Worm (Caenorhabditis elegans) whole organism, L3 larva: ENCODE results near the gene sre-6.

Experiments used
- R02D3.7 ChIP-seq: fragments of 150-350 bp; optimal IDR thresholded peaks from 2 replicates; lab custom pipeline; 2014; ENCODE audit warnings: missing biosample characterization, missing genetic modification characterization
- aly-2 ChIP-seq: fragments of 150-350 bp; optimal IDR thresholded peaks from 2 replicates; lab custom pipeline; 2014; ENCODE audit warnings: missing biosample characterization, missing genetic modification characterization
- ama-1 ChIP-seq: fragments of 150-350 bp; optimal IDR thresholded peaks from 2 replicates; lab custom pipeline; 2018
- ceh-16 ChIP-seq: sonication (generic microtip); optimal IDR thresholded peaks from 2 replicates; lab custom pipeline; 2017; ENCODE audit warnings: missing biosample characterization, missing genetic modification characterization
- ceh-28 ChIP-seq: fragments of 150-350 bp; optimal IDR thresholded peaks from 2 replicates; lab custom pipeline; 2014; ENCODE audit warnings: missing biosample characterization, missing genetic modification reagents, missing genetic modification characterization
- ceh-82 ChIP-seq: fragments of 150-350 bp; optimal IDR thresholded peaks from 2 replicates; lab custom pipeline; 2014; ENCODE audit warnings: missing biosample characterization, missing genetic modification characterization
- ceh-9 ChIP-seq: sonication (generic microtip); optimal IDR thresholded peaks from 2 replicates; lab custom pipeline; 2018; ENCODE audit warnings: missing biosample characterization, missing genetic modification characterization
- daf-12 ChIP-seq: fragments of 150-350 bp; optimal IDR thresholded peaks from 2 replicates; lab custom pipeline; 2014; ENCODE audit warnings: missing biosample characterization, missing genetic modification reagents, missing genetic modification characterization
- egl-27 ChIP-seq: sonication (generic microtip); optimal IDR thresholded peaks from 4 replicates; lab custom pipeline; 2017; ENCODE audit warnings: missing biosample characterization, missing genetic modification reagents, missing genetic modification characterization
- egl-5 ChIP-seq: fragments of 150-350 bp; optimal IDR thresholded peaks from 2 replicates; lab custom pipeline; 2017; ENCODE audit warnings: missing biosample characterization, missing genetic modification reagents, missing genetic modification characterization, inconsistent platforms
- elt-1 ChIP-seq: fragments of 150-350 bp; optimal IDR thresholded peaks from 2 replicates; lab custom pipeline; 2014; ENCODE audit warnings: missing biosample characterization, missing genetic modification characterization
- elt-2 ChIP-seq: sonication (generic microtip); optimal IDR thresholded peaks from 2 replicates; lab custom pipeline; 2016; ENCODE audit warnings: missing genetic modification reagents, mild to moderate bottlenecking, missing genetic modification characterization, missing compliant biosample characterization
- elt-3 ChIP-seq, 3 experiments: fragments of 150-350 bp in 1 of 3; sonication (generic microtip) in 2 of 3; optimal IDR thresholded peaks; 2 replicates in 2 of 3; 4 replicates in 1 of 3; lab custom pipeline; 2014 to 2017; ENCODE audit warnings: missing biosample characterization in 3 of 3, missing genetic modification characterization in 3 of 3
- eor-1 ChIP-seq, 2 experiments: fragments of 150-350 bp; optimal IDR thresholded peaks; 2 replicates each; lab custom pipeline; 2014 to 2018; ENCODE audit warnings: missing biosample characterization in 2 of 2, missing genetic modification characterization in 2 of 2
- fkh-10 ChIP-seq: sonication (generic microtip); optimal IDR thresholded peaks from 2 replicates; lab custom pipeline; 2017; ENCODE audit warnings: missing biosample characterization, missing genetic modification reagents, missing genetic modification characterization
- fkh-2 ChIP-seq: fragments of 150-350 bp; optimal IDR thresholded peaks from 2 replicates; lab custom pipeline; 2014; ENCODE audit warnings: missing biosample characterization, missing genetic modification reagents, missing genetic modification characterization
- fos-1 ChIP-seq: fragments of 150-350 bp; optimal IDR thresholded peaks from 2 replicates; lab custom pipeline; 2014; ENCODE audit warnings: missing biosample characterization, missing genetic modification characterization
- hmg-11 ChIP-seq: sonication (generic microtip); optimal IDR thresholded peaks from 2 replicates; lab custom pipeline; 2016; ENCODE audit warnings: missing genetic modification characterization, missing compliant biosample characterization
- jun-1 ChIP-seq: fragments of 150-350 bp; optimal IDR thresholded peaks from 2 replicates; lab custom pipeline; 2014; ENCODE audit warnings: missing biosample characterization, missing genetic modification reagents, missing genetic modification characterization
- lin-15B ChIP-seq: fragments of 150-350 bp; optimal IDR thresholded peaks from 2 replicates; lab custom pipeline; 2014; ENCODE audit warnings: missing biosample characterization, missing genetic modification characterization
- lin-39 ChIP-seq: fragments of 150-350 bp; optimal IDR thresholded peaks from 2 replicates; lab custom pipeline; 2018; ENCODE audit warnings: missing biosample characterization, missing genetic modification reagents, missing genetic modification characterization
- mdl-1 ChIP-seq: fragments of 150-350 bp; optimal IDR thresholded peaks from 2 replicates; lab custom pipeline; 2014; ENCODE audit warnings: missing biosample characterization, missing genetic modification characterization
- nfya-1 ChIP-seq: sonication (generic microtip); optimal IDR thresholded peaks from 2 replicates; lab custom pipeline; 2017; ENCODE audit warnings: missing genetic modification characterization, mild to moderate bottlenecking, missing compliant biosample characterization, antibody characterized with exemption, moderate library complexity; ENCODE audit not compliant: insufficient read depth
- nhr-11 ChIP-seq: fragments of 150-350 bp; optimal IDR thresholded peaks from 2 replicates; lab custom pipeline; 2014; ENCODE audit warnings: missing biosample characterization, missing genetic modification characterization
- nhr-12 ChIP-seq: fragments of 150-350 bp; optimal IDR thresholded peaks from 2 replicates; lab custom pipeline; 2014; ENCODE audit warnings: missing biosample characterization, missing genetic modification characterization
- nhr-23 ChIP-seq: fragments of 150-350 bp; optimal IDR thresholded peaks from 2 replicates; lab custom pipeline; 2014; ENCODE audit warnings: missing biosample characterization, missing genetic modification reagents, missing genetic modification characterization
- nhr-25 ChIP-seq: sonication (generic microtip); optimal IDR thresholded peaks from 2 replicates; lab custom pipeline; 2017; ENCODE audit warnings: missing biosample characterization, missing genetic modification characterization
- nhr-43 ChIP-seq: sonication (generic microtip); optimal IDR thresholded peaks from 2 replicates; lab custom pipeline; 2016; ENCODE audit warnings: mild to moderate bottlenecking, missing genetic modification characterization, missing compliant biosample characterization; ENCODE audit not compliant: poor library complexity, severe bottlenecking
- nhr-67 ChIP-seq: fragments of 150-350 bp; optimal IDR thresholded peaks from 2 replicates; lab custom pipeline; 2014; ENCODE audit warnings: missing biosample characterization, missing genetic modification characterization
- nhr-76 ChIP-seq: fragments of 150-350 bp; sonication (generic microtip); optimal IDR thresholded peaks from 5 replicates; lab custom pipeline; 2014; ENCODE audit warnings: missing biosample characterization, missing genetic modification characterization
- nhr-77 ChIP-seq: fragments of 150-350 bp; optimal IDR thresholded peaks from 2 replicates; lab custom pipeline; 2014; ENCODE audit warnings: missing biosample characterization, missing genetic modification characterization
- pha-4 ChIP-seq: fragments of 150-350 bp; optimal IDR thresholded peaks from 2 replicates; lab custom pipeline; 2014; ENCODE audit warnings: missing biosample characterization, missing genetic modification reagents, missing genetic modification characterization
- pqm-1 ChIP-seq: fragments of 150-350 bp; optimal IDR thresholded peaks from 2 replicates; lab custom pipeline; 2017; ENCODE audit warnings: missing biosample characterization, missing genetic modification characterization, inconsistent platforms
- sea-2 ChIP-seq: fragments of 150-350 bp; sonication (generic microtip); optimal IDR thresholded peaks from 4 replicates; lab custom pipeline; 2014; ENCODE audit warnings: missing biosample characterization, missing genetic modification reagents, missing genetic modification characterization
- skn-1 ChIP-seq: fragments of 150-350 bp; optimal IDR thresholded peaks from 2 replicates; lab custom pipeline; 2014; ENCODE audit warnings: missing biosample characterization, missing genetic modification characterization
- tbx-2 ChIP-seq: sonication (generic microtip); optimal IDR thresholded peaks from 2 replicates; lab custom pipeline; 2016; ENCODE audit warnings: mild to moderate bottlenecking, missing genetic modification characterization, missing compliant biosample characterization
- unc-39 ChIP-seq: sonication (generic microtip); optimal IDR thresholded peaks from 4 replicates; lab custom pipeline; 2017; ENCODE audit warnings: missing biosample characterization, missing genetic modification characterization
- unc-62 ChIP-seq: fragments of 150-350 bp; sonication (generic microtip); optimal IDR thresholded peaks from 4 replicates; lab custom pipeline; 2014; ENCODE audit warnings: missing biosample characterization, missing genetic modification reagents, missing genetic modification characterization
- zag-1 ChIP-seq: fragments of 150-350 bp; optimal IDR thresholded peaks from 2 replicates; lab custom pipeline; 2014; ENCODE audit warnings: missing biosample characterization, missing genetic modification characterization
- ztf-11 ChIP-seq: fragments of 150-350 bp; optimal IDR thresholded peaks from 2 replicates; lab custom pipeline; 2014; ENCODE audit warnings: missing biosample characterization, missing genetic modification characterization
- ztf-4 ChIP-seq: fragments of 150-350 bp; optimal IDR thresholded peaks from 2 replicates; lab custom pipeline; 2014; ENCODE audit warnings: missing biosample characterization, missing genetic modification characterization

sre-6 gene

ce11 chrV:10718037-10718436, 44.6 kb downstream of the sre-6 start:
- TF ChIP-seq ceh-16 (tag; lab: Kevin White, UChicago) (no peak), skn-1 (tag; lab: Kevin White, UChicago) (no peak), egl-5 (no peak), ceh-28 (tag; lab: Kevin White, UChicago) (no peak), ama-1 (no peak), nhr-11 (tag; lab: Kevin White, UChicago) (no peak), nhr-23 (no peak), fkh-10 (GFP tag; lab: Kevin White, UChicago) (no peak), jun-1 (tag; lab: Kevin White, UChicago) (no peak), pha-4 (tag; lab: Kevin White, UChicago) (no peak), ceh-9 (tag; lab: Kevin White, UChicago) (no peak), fos-1 (tag; lab: Kevin White, UChicago) (no peak), nhr-76 (tag; lab: Kevin White, UChicago) (no peak), egl-27 (tag; lab: Kevin White, UChicago) (no peak), sea-2 (no peak)

ce11 chrV:10716865-10717713, 45.5 kb downstream of the sre-6 start:
- peak; percentile 57 for TF ChIP-seq jun-1 (tag; lab: Kevin White, UChicago)
- no peak for TF ChIP-seq eor-1 (tag; optimal IDR thresholded peaks at IDR 0.05; lab: Kevin White, UChicago)
- no peak for TF ChIP-seq ceh-82 (tag; lab: Kevin White, UChicago)
- peak; percentile 33 for TF ChIP-seq hmg-11 (tag; lab: Kevin White, UChicago)
- peak; percentile 96 for TF ChIP-seq nhr-43
- TF ChIP-seq lin-39 (tag; lab: Kevin White, UChicago), result peak; percentile 78
- TF ChIP-seq nhr-23, result peak; percentile 95
- no peak for TF ChIP-seq R02D3.7 (tag; lab: Kevin White, UChicago)
- no peak for TF ChIP-seq lin-15B (tag; lab: Kevin White, UChicago)
- TF ChIP-seq egl-27 (tag; lab: Kevin White, UChicago), result peak; percentile 44
- TF ChIP-seq ztf-4, result peak; percentile 28
- TF ChIP-seq nhr-25, result peak; percentile 81
- peak; percentile 63 for TF ChIP-seq mdl-1 (tag; lab: Kevin White, UChicago)
- peak; percentile 5 for TF ChIP-seq skn-1 (tag; lab: Kevin White, UChicago)
- TF ChIP-seq tbx-2 (tag; lab: Kevin White, UChicago), result peak; percentile 34
- peak in 1 of 3 experiments; percentile 70 for TF ChIP-seq elt-3 (tag; optimal IDR thresholded peaks at IDR 0.05; lab: Kevin White, UChicago)

ce11 chrV:10715158-10716152, 47.1 kb downstream of the sre-6 start:
- TF ChIP-seq nhr-67 (tag; lab: Kevin White, UChicago), result no peak
- peak; percentile 54 for TF ChIP-seq R02D3.7 (tag; lab: Kevin White, UChicago)
- peak; percentile 6 for TF ChIP-seq hmg-11 (tag; lab: Kevin White, UChicago)
- TF ChIP-seq ceh-9 (tag; lab: Kevin White, UChicago), result no peak
- TF ChIP-seq lin-39 (tag; lab: Kevin White, UChicago), result peak; percentile 100
- TF ChIP-seq aly-2 (tag; lab: Kevin White, UChicago), result peak; percentile 3
- no peak for TF ChIP-seq nhr-77 (tag; lab: Kevin White, UChicago)
- TF ChIP-seq jun-1 (tag; lab: Kevin White, UChicago), result peak; percentile 87
- TF ChIP-seq egl-27 (tag; lab: Kevin White, UChicago), result peak; percentile 65
- peak; percentile 44 for TF ChIP-seq unc-62 (GFP tag; lab: Kevin White, UChicago)
- no peak for TF ChIP-seq unc-39
- peak; percentile 4 for TF ChIP-seq ama-1
- TF ChIP-seq eor-1 (tag; optimal IDR thresholded peaks at IDR 0.05; lab: Kevin White, UChicago), result no peak
- peak; percentile 85 for TF ChIP-seq nhr-11 (tag; lab: Kevin White, UChicago)
- TF ChIP-seq nhr-76 (tag; lab: Kevin White, UChicago), result no peak
- no peak for TF ChIP-seq zag-1 (tag; lab: Kevin White, UChicago)
- no peak for TF ChIP-seq daf-12 (tag; lab: Kevin White, UChicago)
- peak; percentile 97 for TF ChIP-seq mdl-1 (tag; lab: Kevin White, UChicago)
- peak; percentile 57 for TF ChIP-seq elt-2 (tag; lab: Kevin White, UChicago)
- TF ChIP-seq skn-1 (tag; lab: Kevin White, UChicago), result peak; percentile 66
- peak; percentile 42 for TF ChIP-seq fos-1 (tag; lab: Kevin White, UChicago)
- TF ChIP-seq fkh-2 (tag; lab: Kevin White, UChicago), result no peak
- TF ChIP-seq pqm-1 (tag; lab: Kevin White, UChicago), result peak; percentile 36
- TF ChIP-seq ceh-16 (tag; lab: Kevin White, UChicago), result peak; percentile 63
- peak; percentile 6 for TF ChIP-seq elt-1
- peak; percentile 86 for TF ChIP-seq nhr-23
- TF ChIP-seq egl-5, result no peak
- TF ChIP-seq nhr-12, result no peak
- TF ChIP-seq ztf-4, result peak; percentile 47
- no peak for TF ChIP-seq ceh-82 (tag; lab: Kevin White, UChicago)
- no peak for TF ChIP-seq elt-3 (tag; optimal IDR thresholded peaks at IDR 0.05; lab: Kevin White, UChicago)
- TF ChIP-seq ceh-28 (tag; lab: Kevin White, UChicago), result no peak
- no peak for TF ChIP-seq ztf-11 (tag; lab: Kevin White, UChicago)
- TF ChIP-seq sea-2, result no peak
- peak; percentile 92 for TF ChIP-seq nfya-1
